Fruit fly (Drosophila melanogaster): ENCODE measurements around the gene CG12679.

CG12679 gene

dm6 chrX:20342205-20342604, 34.1 kb downstream of the CG12679 start (continued):
- TF ChIP-seq CG18599 (GFP tag; optimal IDR thresholded peaks at IDR 0.05) (peak; percentile 38), CG13424 (tag; optimal IDR thresholded peaks at IDR 0.05) (peak; percentile 25), CG1603 (tag; optimal IDR thresholded peaks at IDR 0.05) (peak; percentile 45), Ssrp (tag; optimal IDR thresholded peaks at IDR 0.05) (peak; percentile 10), phol (tag; optimal IDR thresholded peaks at IDR 0.05) (peak; percentile 43), croc (GFP tag; conservative IDR thresholded peaks at IDR 0.05) (peak; percentile 28; the same call in 1 of the 3 replicates), CG17361 (GFP tag; IDR thresholded peaks at IDR 0.05) (peak; percentile 45; the same call in 2 of the 3 replicates), ara (GFP tag; IDR thresholded peaks at IDR 0.05) (0 out of 2 replicates have a peak, but pooled peaks have one; percentile 9), Gsc (GFP tag; IDR thresholded peaks at IDR 0.05) (no peak), pita (GFP tag; optimal IDR thresholded peaks at IDR 0.05) (no peak), Fer1 (GFP tag; optimal IDR thresholded peaks at IDR 0.05) (no peak), D19A (tag; optimal IDR thresholded peaks at IDR 0.05) (peak; percentile 13), tgo (GFP tag; IDR thresholded peaks at IDR 0.05) (0 out of 3 replicates have a peak, but pooled peaks have one; percentile 18), CHES-1-like (GFP tag; optimal IDR thresholded peaks at IDR 0.05) (no peak), twi (tag; optimal IDR thresholded peaks at IDR 0.05) (no peak), ind (GFP tag; optimal IDR thresholded peaks at IDR 0.05) (peak; percentile 7), CG7839 (tag; optimal IDR thresholded peaks at IDR 0.05) (peak; percentile 52), vvl (GFP tag; IDR thresholded peaks at IDR 0.05) (peak; percentile 20; the same call in 1 of the 2 replicates), CG12391 (tag; optimal IDR thresholded peaks at IDR 0.05) (peak; percentile 27), CG4854 (GFP tag; optimal IDR thresholded peaks at IDR 0.05) (no peak), CG31441 (GFP tag; IDR thresholded peaks at IDR 0.05) (peak; percentile 36; the same call in 1 of the 2 replicates), bcd (GFP tag; optimal IDR thresholded peaks at IDR 0.05) (peak; percentile 12), CG14710 (tag; optimal IDR thresholded peaks at IDR 0.05) (peak; percentile 12), Rx (GFP tag; IDR thresholded peaks at IDR 0.05) (no peak), CG14441 (GFP tag; IDR thresholded peaks at IDR 0.05) (peak; percentile 24; the same call in 1 of the 2 replicates), Pdp1 (GFP tag; optimal IDR thresholded peaks at IDR 0.05) (no peak), Med (GFP tag) (peak; percentile 65), CG10979 (tag; optimal IDR thresholded peaks at IDR 0.05) (no peak), dmrt99B (tag; optimal IDR thresholded peaks at IDR 0.05) (peak; percentile 47), CG32532 (GFP tag; IDR thresholded peaks at IDR 0.05) (peak; percentile 25; the same call in 1 of the 2 replicates), NfI (GFP tag; optimal IDR thresholded peaks at IDR 0.05) (no peak), gsb-n (tag; optimal IDR thresholded peaks at IDR 0.05) (peak; percentile 3), CG2712 (tag; optimal IDR thresholded peaks at IDR 0.05) (peak; percentile 59), CG7357 (GFP tag; IDR thresholded peaks at IDR 0.05) (no peak), zfh1 (GFP tag; IDR thresholded peaks at IDR 0.05) (0 out of 3 replicates have a peak, but pooled peaks have one; percentile 20), prd (optimal IDR thresholded peaks at IDR 0.05) (no peak), prd (GFP tag; IDR thresholded peaks at IDR 0.05) (peak; percentile 63; the same call in 2 of the 3 replicates), Meics (GFP tag; optimal IDR thresholded peaks at IDR 0.05) (peak; percentile 10), CG6689 (GFP tag; IDR thresholded peaks at IDR 0.05) (peak; percentile 15; the same call in 1 of the 2 replicates), gem (tag; optimal IDR thresholded peaks at IDR 0.05) (peak; percentile 60), CoRest (tag; optimal IDR thresholded peaks at IDR 0.05) (peak; percentile 12), Hmr (GFP tag; optimal IDR thresholded peaks at IDR 0.05) (peak; percentile 35), CG13287 (GFP tag; IDR thresholded peaks at IDR 0.05; ENCODE audit: partially characterized antibody) (no peak)
